Worm (Caenorhabditis elegans) whole organism, L3 larva: ENCODE measurements around the gene Y39E4B.6.

ENCODE experiments used
- R02D3.7 ChIP-seq: fragments of 150-350 bp; optimal IDR thresholded peaks from 2 replicates; lab custom pipeline; 2014; ENCODE audit warnings: missing biosample characterization, missing genetic modification characterization
- ama-1 ChIP-seq: fragments of 150-350 bp; optimal IDR thresholded peaks from 2 replicates; lab custom pipeline; 2018
- ceh-9 ChIP-seq: sonication (generic microtip); optimal IDR thresholded peaks from 2 replicates; lab custom pipeline; 2018; ENCODE audit warnings: missing biosample characterization, missing genetic modification characterization
- egl-27 ChIP-seq: sonication (generic microtip); optimal IDR thresholded peaks from 4 replicates; lab custom pipeline; 2017; ENCODE audit warnings: missing biosample characterization, missing genetic modification reagents, missing genetic modification characterization
- egl-5 ChIP-seq: fragments of 150-350 bp; optimal IDR thresholded peaks from 2 replicates; lab custom pipeline; 2017; ENCODE audit warnings: missing biosample characterization, missing genetic modification reagents, missing genetic modification characterization, inconsistent platforms
- elt-1 ChIP-seq: fragments of 150-350 bp; optimal IDR thresholded peaks from 2 replicates; lab custom pipeline; 2014; ENCODE audit warnings: missing biosample characterization, missing genetic modification characterization
- elt-2 ChIP-seq: sonication (generic microtip); optimal IDR thresholded peaks from 2 replicates; lab custom pipeline; 2016; ENCODE audit warnings: missing genetic modification reagents, mild to moderate bottlenecking, missing genetic modification characterization, missing compliant biosample characterization
- elt-3 ChIP-seq, 3 experiments: fragments of 150-350 bp in 1 of 3; sonication (generic microtip) in 2 of 3; optimal IDR thresholded peaks; 2 replicates in 2 of 3; 4 replicates in 1 of 3; lab custom pipeline; 2014 to 2017; ENCODE audit warnings: missing biosample characterization in 3 of 3, missing genetic modification characterization in 3 of 3
- eor-1 ChIP-seq, 2 experiments: fragments of 150-350 bp; optimal IDR thresholded peaks; 2 replicates each; lab custom pipeline; 2014 to 2018; ENCODE audit warnings: missing biosample characterization in 2 of 2, missing genetic modification characterization in 2 of 2
- fkh-10 ChIP-seq: sonication (generic microtip); optimal IDR thresholded peaks from 2 replicates; lab custom pipeline; 2017; ENCODE audit warnings: missing biosample characterization, missing genetic modification reagents, missing genetic modification characterization
- fkh-2 ChIP-seq: fragments of 150-350 bp; optimal IDR thresholded peaks from 2 replicates; lab custom pipeline; 2014; ENCODE audit warnings: missing biosample characterization, missing genetic modification reagents, missing genetic modification characterization
- fos-1 ChIP-seq: fragments of 150-350 bp; optimal IDR thresholded peaks from 2 replicates; lab custom pipeline; 2014; ENCODE audit warnings: missing biosample characterization, missing genetic modification characterization
- hmg-11 ChIP-seq: sonication (generic microtip); optimal IDR thresholded peaks from 2 replicates; lab custom pipeline; 2016; ENCODE audit warnings: missing genetic modification characterization, missing compliant biosample characterization
- jun-1 ChIP-seq: fragments of 150-350 bp; optimal IDR thresholded peaks from 2 replicates; lab custom pipeline; 2014; ENCODE audit warnings: missing biosample characterization, missing genetic modification reagents, missing genetic modification characterization
- lin-15B ChIP-seq: fragments of 150-350 bp; optimal IDR thresholded peaks from 2 replicates; lab custom pipeline; 2014; ENCODE audit warnings: missing biosample characterization, missing genetic modification characterization
- lin-39 ChIP-seq: fragments of 150-350 bp; optimal IDR thresholded peaks from 2 replicates; lab custom pipeline; 2018; ENCODE audit warnings: missing biosample characterization, missing genetic modification reagents, missing genetic modification characterization
- mdl-1 ChIP-seq: fragments of 150-350 bp; optimal IDR thresholded peaks from 2 replicates; lab custom pipeline; 2014; ENCODE audit warnings: missing biosample characterization, missing genetic modification characterization
- mml-1 ChIP-seq: fragments of 150-350 bp; sonication (generic microtip); optimal IDR thresholded peaks from 3 replicates; lab custom pipeline; 2014; ENCODE audit warnings: missing biosample characterization, missing genetic modification characterization
- nfya-1 ChIP-seq: sonication (generic microtip); optimal IDR thresholded peaks from 2 replicates; lab custom pipeline; 2017; ENCODE audit warnings: missing genetic modification characterization, mild to moderate bottlenecking, missing compliant biosample characterization, antibody characterized with exemption, moderate library complexity; ENCODE audit not compliant: insufficient read depth
- nhr-237 ChIP-seq: fragments of 150-350 bp; optimal IDR thresholded peaks from 2 replicates; lab custom pipeline; 2014; ENCODE audit warnings: missing biosample characterization, missing genetic modification characterization
- nhr-25 ChIP-seq: sonication (generic microtip); optimal IDR thresholded peaks from 2 replicates; lab custom pipeline; 2017; ENCODE audit warnings: missing biosample characterization, missing genetic modification characterization
- nhr-43 ChIP-seq: sonication (generic microtip); optimal IDR thresholded peaks from 2 replicates; lab custom pipeline; 2016; ENCODE audit warnings: mild to moderate bottlenecking, missing genetic modification characterization, missing compliant biosample characterization; ENCODE audit not compliant: poor library complexity, severe bottlenecking
- nhr-67 ChIP-seq: fragments of 150-350 bp; optimal IDR thresholded peaks from 2 replicates; lab custom pipeline; 2014; ENCODE audit warnings: missing biosample characterization, missing genetic modification characterization
- nhr-76 ChIP-seq: fragments of 150-350 bp; sonication (generic microtip); optimal IDR thresholded peaks from 5 replicates; lab custom pipeline; 2014; ENCODE audit warnings: missing biosample characterization, missing genetic modification characterization
- pha-4 ChIP-seq: fragments of 150-350 bp; optimal IDR thresholded peaks from 2 replicates; lab custom pipeline; 2014; ENCODE audit warnings: missing biosample characterization, missing genetic modification reagents, missing genetic modification characterization
- pqm-1 ChIP-seq: fragments of 150-350 bp; optimal IDR thresholded peaks from 2 replicates; lab custom pipeline; 2017; ENCODE audit warnings: missing biosample characterization, missing genetic modification characterization, inconsistent platforms
- sea-2 ChIP-seq: fragments of 150-350 bp; sonication (generic microtip); optimal IDR thresholded peaks from 4 replicates; lab custom pipeline; 2014; ENCODE audit warnings: missing biosample characterization, missing genetic modification reagents, missing genetic modification characterization
- skn-1 ChIP-seq: fragments of 150-350 bp; optimal IDR thresholded peaks from 2 replicates; lab custom pipeline; 2014; ENCODE audit warnings: missing biosample characterization, missing genetic modification characterization
- tbx-2 ChIP-seq: sonication (generic microtip); optimal IDR thresholded peaks from 2 replicates; lab custom pipeline; 2016; ENCODE audit warnings: mild to moderate bottlenecking, missing genetic modification characterization, missing compliant biosample characterization
- unc-62 ChIP-seq: fragments of 150-350 bp; sonication (generic microtip); optimal IDR thresholded peaks from 4 replicates; lab custom pipeline; 2014; ENCODE audit warnings: missing biosample characterization, missing genetic modification reagents, missing genetic modification characterization
- zag-1 ChIP-seq: fragments of 150-350 bp; optimal IDR thresholded peaks from 2 replicates; lab custom pipeline; 2014; ENCODE audit warnings: missing biosample characterization, missing genetic modification characterization
- ztf-4 ChIP-seq: fragments of 150-350 bp; optimal IDR thresholded peaks from 2 replicates; lab custom pipeline; 2014; ENCODE audit warnings: missing biosample characterization, missing genetic modification characterization

Gene Y39E4B.6

ce11 chrIII:13105497-13105896 is 34.9 kb downstream of the Y39E4B.6 start:
- TF ChIP-seq elt-3 (tag; optimal IDR thresholded peaks at IDR 0.05; lab: Kevin White, UChicago): no peak
- peak; percentile 4 for TF ChIP-seq elt-2 (tag; lab: Kevin White, UChicago)
- no peak for TF ChIP-seq unc-62
- no peak for TF ChIP-seq mml-1 (tag; lab: Kevin White, UChicago)
- no peak for TF ChIP-seq nhr-67 (tag; lab: Kevin White, UChicago)
- TF ChIP-seq fkh-10: no peak
- TF ChIP-seq pha-4: peak; percentile 30
- no peak for TF ChIP-seq pqm-1 (tag; lab: Kevin White, UChicago)
- TF ChIP-seq nhr-237: no peak

DNA sequence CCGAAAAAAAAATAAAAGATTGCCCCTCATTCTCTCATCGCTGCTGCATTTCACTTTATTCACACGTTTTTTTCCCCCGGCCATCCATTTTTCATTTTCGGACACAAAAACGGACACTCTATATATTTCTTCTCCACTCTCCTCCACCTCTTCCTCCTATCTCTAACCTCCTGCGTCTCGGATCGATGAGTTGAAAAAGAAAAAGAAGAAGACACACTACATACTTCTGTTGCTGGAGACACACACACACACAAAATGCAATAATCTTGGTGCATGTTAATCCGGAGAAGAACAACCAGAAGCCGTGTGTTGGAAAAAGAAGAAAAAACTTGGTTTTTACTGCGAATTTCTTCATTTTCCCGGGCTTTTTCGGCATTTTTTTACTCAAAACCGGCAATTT is 35.4 kb downstream of the Y39E4B.6 start:
- TF ChIP-seq jun-1 (tag; lab: Kevin White, UChicago) (no peak), fkh-2 (tag; lab: Kevin White, UChicago) (no peak), elt-1 (tag; lab: Kevin White, UChicago) (no peak), zag-1 (tag; lab: Kevin White, UChicago) (no peak), eor-1 (tag; optimal IDR thresholded peaks at IDR 0.05; lab: Kevin White, UChicago) (no peak), nhr-237 (no peak), elt-3 (tag; optimal IDR thresholded peaks at IDR 0.05; lab: Kevin White, UChicago) (no peak), hmg-11 (peak; percentile 65), egl-5 (peak; percentile 58), tbx-2 (tag; lab: Kevin White, UChicago) (no peak), nfya-1 (tag; lab: Kevin White, UChicago) (peak; percentile 76), fkh-10 (peak; percentile 40), sea-2 (GFP tag; lab: Kevin White, UChicago) (no peak), lin-15B (tag; lab: Kevin White, UChicago) (peak; percentile 38), fos-1 (tag; lab: Kevin White, UChicago) (no peak), nhr-25 (tag; lab: Kevin White, UChicago) (no peak), ama-1 (peak; percentile 5), lin-39 (peak; percentile 43), egl-27 (tag; lab: Kevin White, UChicago) (no peak), nhr-43 (tag; lab: Kevin White, UChicago) (no peak)

DNA sequence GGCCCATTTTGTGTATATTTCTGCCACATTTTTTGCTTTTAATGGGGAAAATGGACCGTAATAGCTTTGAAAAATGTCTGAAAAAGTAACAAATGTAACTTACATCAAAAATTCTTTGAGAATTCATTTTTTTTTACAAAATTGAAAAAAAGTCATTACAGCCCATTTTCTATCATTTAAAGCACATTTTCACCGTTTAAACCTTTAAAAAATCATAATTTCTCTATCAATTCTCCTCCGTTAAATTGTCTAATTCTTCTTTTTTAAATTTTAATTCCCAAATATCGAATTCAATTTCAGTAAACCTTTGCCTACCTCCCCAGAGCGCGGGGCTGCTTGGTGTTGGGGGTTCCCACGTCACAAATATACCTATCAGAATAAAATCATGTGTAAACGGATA is 36.8 kb downstream of the Y39E4B.6 start, which contains the start of gene dhhc-8:
Gene dhhc-8 (plus strand): TSS at position 301 of the 400 bp plus-strand sequence.
- TF ChIP-seq lin-15B (tag; lab: Kevin White, UChicago) (no peak), tbx-2 (tag; lab: Kevin White, UChicago) (no peak), R02D3.7 (no peak), ztf-4 (tag; lab: Kevin White, UChicago) (no peak), pqm-1 (tag; lab: Kevin White, UChicago) (no peak), pha-4 (no peak), elt-1 (tag; lab: Kevin White, UChicago) (no peak), ama-1 (no peak)

ce11 chrIII:13118460-13118859 is 47.9 kb downstream of the Y39E4B.6 start:
- TF ChIP-seq zag-1 (tag; lab: Kevin White, UChicago) (no peak), mdl-1 (tag; lab: Kevin White, UChicago) (no peak), nhr-67 (tag; lab: Kevin White, UChicago) (no peak), skn-1 (tag; lab: Kevin White, UChicago) (no peak), ceh-9 (tag; lab: Kevin White, UChicago) (no peak), nfya-1 (tag; lab: Kevin White, UChicago) (no peak)
- TF ChIP-seq, all 47 proteins: peak for 0

DNA sequence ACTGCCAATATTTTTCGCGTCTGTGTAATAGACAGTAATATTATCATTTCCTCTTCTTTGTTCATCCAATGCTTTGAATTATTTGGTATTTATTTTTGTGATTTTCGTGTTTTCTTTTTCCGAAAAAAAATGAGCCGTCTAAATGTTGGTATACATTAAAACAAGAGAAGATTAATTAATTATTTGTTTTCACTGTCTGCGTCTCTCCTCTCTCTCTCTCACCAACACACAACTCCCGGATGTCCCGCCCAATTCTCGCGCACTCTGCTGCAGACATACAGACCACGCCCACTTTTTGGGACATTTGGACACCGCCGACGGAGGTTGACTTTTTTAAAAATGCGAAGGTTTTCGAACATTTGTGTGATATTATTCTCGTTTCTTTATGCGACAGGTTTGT is 49.0 kb downstream of the Y39E4B.6 start, which contains the start of gene zig-8:
Gene zig-8 (plus strand): TSS at position 301 of the 400 bp plus-strand sequence.
- TF ChIP-seq hmg-11: no peak
- TF ChIP-seq nfya-1 (tag; lab: Kevin White, UChicago): peak; percentile 33
- no peak for TF ChIP-seq nhr-25 (tag; lab: Kevin White, UChicago)
- TF ChIP-seq elt-3 (tag; optimal IDR thresholded peaks at IDR 0.05; lab: Kevin White, UChicago): no peak
- no peak for TF ChIP-seq jun-1 (tag; lab: Kevin White, UChicago)
- TF ChIP-seq nhr-76 (tag; lab: Kevin White, UChicago): no peak
- TF ChIP-seq pha-4: no peak
